Worm (Caenorhabditis elegans) whole organism, L4/young adult: ENCODE results near the gene ech-6.

Experiments
- W03F9.2 ChIP-seq: fragments of 150-350 bp; optimal IDR thresholded peaks from 2 replicates; lab custom pipeline; 2014; ENCODE audit warnings: missing biosample characterization, missing genetic modification characterization
- dao-5 ChIP-seq: sonication (generic microtip); optimal IDR thresholded peaks from 2 replicates; lab custom pipeline; 2016; ENCODE audit warnings: missing genotype, missing genetic modification characterization, moderate library complexity, missing compliant biosample characterization
- him-1 ChIP-seq: sonication (generic microtip); optimal IDR thresholded peaks from 2 replicates; lab custom pipeline; 2016; ENCODE audit warnings: missing genotype, missing genetic modification reagents, missing genetic modification characterization, missing compliant biosample characterization

- TF ChIP-seq dao-5 (tag; lab: Kevin White, UChicago) (no peak), him-1 (no peak), W03F9.2 (no peak)
These were observed 45.9 kb upstream of the ech-6 start, which contains the start of gene ZK632.2 for ce11 chrIII:9798478-9799157.
